Worm (Caenorhabditis elegans): Measurements from ENCODE around the gene W02F12.8.

DNA sequence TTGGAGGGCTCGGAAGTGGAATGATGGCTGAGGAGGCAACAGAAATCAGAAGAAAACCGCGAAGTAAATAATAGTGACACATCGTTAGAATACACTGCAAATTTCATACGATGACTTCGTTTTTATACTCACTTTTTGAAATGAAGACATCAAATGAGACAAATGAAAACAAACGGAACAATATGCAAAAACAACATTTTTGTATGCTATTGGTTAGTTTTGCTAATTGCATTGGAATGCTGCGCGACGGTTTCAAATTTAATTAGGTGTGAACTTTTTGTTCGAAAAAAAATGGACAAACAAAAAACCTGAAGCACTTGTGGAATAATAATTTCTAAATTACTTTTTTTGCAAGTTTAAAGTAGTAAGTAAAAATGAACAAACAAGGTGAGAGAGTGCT lies 38.4 kb upstream of the W02F12.8 start, which contains the start of gene grl-8:
- TF ChIP-seq W03F9.2 (tag; optimal IDR thresholded peaks at IDR 0.05) (no peak), him-1 (tag; optimal IDR thresholded peaks at IDR 0.05) (no peak), dao-5 (tag; optimal IDR thresholded peaks at IDR 0.05) (no peak)

All from whole organism, L4/young adult.